Worm (Caenorhabditis elegans) whole organism, L4 larva: ENCODE measurements around the gene T05C12.15.

Experiments used
- R02D3.7 ChIP-seq: fragments of 150-350 bp; sonication (generic microtip); optimal IDR thresholded peaks from 3 replicates; lab custom pipeline; 2014; ENCODE audit warnings: missing biosample characterization, missing genetic modification characterization
- aly-2 ChIP-seq: sonication (generic microtip); optimal IDR thresholded peaks from 2 replicates; lab custom pipeline; 2018; ENCODE audit warnings: missing biosample characterization, missing genetic modification characterization
- ceh-82 ChIP-seq: sonication (generic microtip); optimal IDR thresholded peaks from 2 replicates; lab custom pipeline; 2017; ENCODE audit warnings: missing biosample characterization, missing genetic modification characterization
- dmd-9 ChIP-seq: fragments of 200-800 bp; sonication (Bioruptor generic); IDR thresholded peaks from 2 replicates; pipeline ENCODE4 v1.3.6; 2022; ENCODE audit warnings: missing genetic modification reagents, missing genetic modification characterization, missing compliant biosample characterization
- fkh-10 ChIP-seq: fragments of 150-350 bp; optimal IDR thresholded peaks from 2 replicates; lab custom pipeline; 2014; ENCODE audit warnings: missing biosample characterization, missing genetic modification reagents, missing genetic modification characterization
- mdl-1 ChIP-seq, 2 experiments: fragments of 150-350 bp in 1 of 2; sonication (generic microtip) in 1 of 2; optimal IDR thresholded peaks; 2 replicates each; lab custom pipeline; 2014 to 2017; ENCODE audit warnings: missing biosample characterization in 2 of 2, missing genetic modification characterization in 2 of 2
- nhr-48 ChIP-seq: sonication (generic microtip); optimal IDR thresholded peaks from 2 replicates; lab custom pipeline; 2016; ENCODE audit warnings: mild to moderate bottlenecking, missing genetic modification characterization, missing compliant biosample characterization
- pha-4 ChIP-seq, 2 experiments: fragments of 150-350 bp in 1 of 2; fragments of 200-800 bp in 1 of 2; sonication (Bioruptor generic) in 1 of 2; IDR thresholded peaks in 1 of 2; optimal IDR thresholded peaks in 1 of 2; 2 replicates each; pipeline versions ENCODE4 v1.3.6 to Lab custom; 2014 to 2022; ENCODE audit warnings: missing genetic modification characterization in 2 of 2, missing genetic modification reagents in 2 of 2, missing biosample characterization in 1 of 2, missing compliant biosample characterization in 1 of 2
- snpc-4 ChIP-seq: fragments of 150-350 bp; optimal IDR thresholded peaks from 2 replicates; lab custom pipeline; 2014; ENCODE audit warnings: missing biosample characterization, missing genetic modification characterization
- zag-1 ChIP-seq: fragments of 150-350 bp; optimal IDR thresholded peaks from 2 replicates; lab custom pipeline; 2014; ENCODE audit warnings: missing biosample characterization, missing genetic modification characterization

DNA sequence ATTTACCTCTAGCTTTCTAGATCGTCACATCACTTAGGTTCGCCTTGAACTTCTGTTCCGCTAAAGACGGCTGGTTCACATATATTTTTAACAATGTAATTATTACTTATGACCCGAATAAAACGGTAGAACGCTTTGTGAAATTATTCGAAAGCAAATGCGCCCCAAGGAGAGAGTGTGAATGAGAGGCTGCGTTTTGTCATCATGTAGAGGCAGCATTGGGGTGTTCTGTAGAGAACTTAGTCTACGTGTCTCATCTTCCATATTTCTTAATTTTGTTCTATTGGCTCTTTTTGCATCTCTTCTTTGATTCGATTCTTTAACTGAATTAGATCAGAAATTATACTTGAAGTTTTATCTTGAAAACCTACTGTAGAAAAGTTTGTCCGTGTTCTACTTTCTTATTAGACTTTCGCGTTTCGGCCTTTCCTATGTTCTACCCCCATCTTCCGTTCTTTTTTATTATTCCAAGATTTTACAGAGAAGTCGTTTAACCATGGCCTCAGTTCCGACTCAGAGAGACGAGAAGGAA, 31.3 kb upstream of the T05C12.15 start, which contains the start of gene cdc-48.2:
- TF ChIP-seq fkh-10 (GFP tag; lab: Kevin White, UChicago) (no peak), R02D3.7 (tag; lab: Kevin White, UChicago) (no peak), zag-1 (no peak), mdl-1 (tag; optimal IDR thresholded peaks at IDR 0.05; lab: Kevin White, UChicago) (no peak), pha-4 (GFP tag; IDR thresholded peaks at IDR 0.05; lab: Robert Waterston, UW) (no peak), pha-4 (tag; optimal IDR thresholded peaks at IDR 0.05; lab: Kevin White, UChicago) (no peak), snpc-4 (tag; lab: Kevin White, UChicago) (no peak), nhr-48 (tag; lab: Kevin White, UChicago) (no peak), ceh-82 (tag; lab: Kevin White, UChicago) (no peak), aly-2 (tag; lab: Kevin White, UChicago) (no peak), dmd-9 (GFP tag; lab: Robert Waterston, UW) (no peak)
